Worm (Caenorhabditis elegans) whole organism, young adult: ENCODE measurements around the gene Y51B9A.9.

ENCODE experiments used
- ama-1 ChIP-seq, 3 experiments: fragments of 150-350 bp in 1 of 3; sonication (generic microtip) in 2 of 3; optimal IDR thresholded peaks; 2 replicates each; lab custom pipeline; 2014 to 2018; ENCODE audit warnings: missing biosample characterization in 2 of 3, missing genetic modification characterization in 2 of 3, missing genetic modification reagents in 2 of 3
- aptf-2 ChIP-seq: fragments of 200-800 bp; sonication (Bioruptor generic); conservative IDR thresholded peaks from 2 replicates; pipeline ENCODE4 v1.3.6; 2022; ENCODE audit warnings: missing genetic modification reagents, missing genetic modification characterization, missing compliant biosample characterization
- aptf-3 ChIP-seq: fragments of 200-800 bp; sonication (Bioruptor generic); IDR thresholded peaks from 2 replicates; pipeline ENCODE4 v1.3.6; 2022; ENCODE audit warnings: missing genetic modification characterization, missing compliant biosample characterization
- ceh-40 ChIP-seq: fragments of 200-800 bp; sonication (Bioruptor generic); IDR thresholded peaks from 2 replicates; pipeline ENCODE4 v1.3.6; 2022; ENCODE audit warnings: missing genetic modification characterization, missing compliant biosample characterization
- ceh-91 ChIP-seq: fragments of 200-800 bp; sonication (Bioruptor generic); IDR thresholded peaks from 2 replicates; pipeline ENCODE4 v1.3.6; 2022; ENCODE audit warnings: missing genetic modification reagents, missing genetic modification characterization, missing compliant biosample characterization
- die-1 ChIP-seq: sonication (generic microtip); optimal IDR thresholded peaks from 2 replicates; lab custom pipeline; 2016; ENCODE audit warnings: missing genotype, mild to moderate bottlenecking, missing genetic modification characterization, missing compliant biosample characterization
- nfya-1 ChIP-seq: sonication (generic microtip); optimal IDR thresholded peaks from 2 replicates; lab custom pipeline; 2017; ENCODE audit warnings: antibody characterized with exemption, missing compliant biosample characterization, missing genetic modification characterization, borderline replicate concordance; ENCODE audit not compliant: insufficient read depth
- nfya-2 ChIP-seq: fragments of 200-800 bp; sonication (Bioruptor generic); IDR thresholded peaks from 2 replicates; pipeline ENCODE4 v1.3.6; 2022; ENCODE audit warnings: missing genetic modification reagents, missing genetic modification characterization, missing compliant biosample characterization
- nhr-80 ChIP-seq: sonication (generic microtip); optimal IDR thresholded peaks from 2 replicates; lab custom pipeline; 2016; ENCODE audit warnings: missing genetic modification characterization, missing compliant biosample characterization
- pha-4 ChIP-seq: fragments of 150-350 bp; sonication (generic microtip); optimal IDR thresholded peaks from 2 replicates; lab custom pipeline; 2014; ENCODE audit warnings: missing biosample characterization, missing genetic modification reagents, missing genetic modification characterization
- snpc-4 ChIP-seq, 5 experiments: fragments of 150-350 bp in 1 of 5; sonication (generic microtip) in 4 of 5; optimal IDR thresholded peaks; 2 replicates each; lab custom pipeline; 2014 to 2018; ENCODE audit warnings: missing genetic modification characterization in 5 of 5, missing biosample characterization in 3 of 5, antibody characterized with exemption in 2 of 5, mild to moderate bottlenecking in 2 of 5, missing compliant biosample characterization in 2 of 5, missing genotype in 2 of 5, moderate library complexity in 2 of 5, missing genetic modification reagents in 1 of 5

- no peak for TF ChIP-seq die-1 (tag; lab: Kevin White, UChicago)
- no peak for TF ChIP-seq ama-1 (optimal IDR thresholded peaks at IDR 0.05; lab: Kevin White, UChicago)
- no peak for TF ChIP-seq ama-1 (GFP tag; optimal IDR thresholded peaks at IDR 0.05; lab: Kevin White, UChicago)
- no peak for TF ChIP-seq nfya-1
- no peak for TF ChIP-seq snpc-4 (GFP tag; optimal IDR thresholded peaks at IDR 0.05; lab: Kevin White, UChicago)
- TF ChIP-seq snpc-4 (tag; optimal IDR thresholded peaks at IDR 0.05; lab: Kevin White, UChicago) = no peak
- no peak for TF ChIP-seq nfya-2 (GFP tag; lab: Robert Waterston, UW)
- no peak for TF ChIP-seq ceh-91 (GFP tag; lab: Robert Waterston, UW)
- no peak for TF ChIP-seq aptf-3 (GFP tag; lab: Robert Waterston, UW)
- TF ChIP-seq pha-4 (tag; lab: Kevin White, UChicago) = no peak
- no peak for TF ChIP-seq aptf-2
- no peak for TF ChIP-seq ceh-40 (GFP tag; lab: Robert Waterston, UW)
- no peak for TF ChIP-seq nhr-80 (tag; lab: Kevin White, UChicago)
Measured at ce11 chrII:9436009-9436408, 38.6 kb upstream of the Y51B9A.9 start, which contains the start of gene kin-16.
